Fruit fly (Drosophila melanogaster) Kc167 (cell line): Measurements from ENCODE around the gene CG2182.

Experiments
- Myc ChIP-seq: fragments of >200 bp; optimal IDR thresholded peaks from 2 replicates; lab custom pipeline; 2017; ENCODE audit warnings: missing external identifiers
- h ChIP-seq: fragments of >200 bp; optimal IDR thresholded peaks from 3 replicates; lab custom pipeline; 2018; ENCODE audit warnings: missing external identifiers
- psq ChIP-seq: fragments of >200 bp; optimal IDR thresholded peaks from 2 replicates; lab custom pipeline; 2017; ENCODE audit warnings: missing external identifiers
- ttk ChIP-seq: sonication (Bioruptor generic); optimal IDR thresholded peaks from 2 replicates; lab custom pipeline; 2017; ENCODE audit warnings: missing external identifiers

DNA sequence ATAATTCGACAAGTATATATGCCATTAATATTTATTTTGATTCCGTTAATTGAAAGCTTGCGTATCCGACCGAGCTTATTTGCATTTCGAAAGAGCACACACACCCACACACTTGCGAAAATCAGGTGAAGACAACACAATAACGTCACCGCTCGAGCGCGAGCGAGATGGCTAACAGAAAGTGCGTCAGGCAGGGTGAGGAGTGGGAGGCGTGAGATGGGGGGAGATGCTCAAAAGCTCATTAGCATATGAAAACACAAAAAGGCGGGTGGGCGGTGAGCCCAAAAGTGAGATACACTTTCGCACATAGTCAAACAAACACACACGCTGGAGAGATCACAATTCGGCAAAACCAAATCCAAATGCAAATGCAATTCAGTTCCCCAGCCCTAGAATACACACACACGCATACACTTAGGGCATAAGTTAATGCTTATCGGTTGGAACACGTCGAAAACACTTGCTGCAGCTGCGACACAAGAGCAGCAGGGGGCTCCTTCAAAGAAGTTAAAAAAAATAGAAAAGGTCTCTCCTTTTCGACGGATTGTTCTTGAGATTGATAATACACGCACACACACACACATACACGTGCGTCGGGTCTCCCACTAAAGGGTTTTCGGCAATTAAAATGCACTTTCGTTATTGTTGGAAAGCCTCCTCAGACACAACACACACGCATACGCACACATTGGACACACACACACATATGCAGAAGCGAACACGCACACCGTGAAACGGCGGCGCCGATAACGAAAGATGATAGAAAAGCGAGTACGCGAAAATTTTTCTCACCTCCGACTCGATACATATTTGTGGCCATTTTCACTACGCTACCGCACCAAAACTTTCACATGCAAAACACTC is 11.8 kb downstream of the CG2182 start:
- TF ChIP-seq ttk (lab: Kevin White, UChicago) (no peak), psq (lab: Kevin White, UChicago) (no peak), Myc (no peak), h (lab: Kevin White, UChicago) (no peak)
